Worm (Caenorhabditis elegans): ENCODE measurements around the gene F59C12.3.

Gene F59C12.3

DNA sequence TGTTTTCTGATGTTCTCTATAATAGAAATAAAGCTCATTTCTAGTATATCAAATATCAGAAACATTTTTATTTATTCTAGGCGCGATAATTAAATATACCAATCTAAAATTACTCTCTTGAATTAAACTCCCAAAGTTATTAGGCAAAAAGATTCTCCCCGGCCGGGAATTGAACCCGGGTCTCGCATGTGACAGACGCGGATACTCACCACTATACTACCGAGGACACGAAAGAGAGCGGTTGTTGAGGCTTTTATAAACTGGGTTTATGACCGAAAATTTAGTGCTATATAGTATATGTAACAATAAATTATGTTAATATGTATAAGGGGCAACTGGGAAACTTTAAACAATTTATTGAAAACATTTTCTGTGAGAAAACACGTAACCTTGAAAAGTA, 4.8 kb downstream of the F59C12.3 start (continued):
- peak; percentile 49; the same call in 1 of the 2 replicates for TF ChIP-seq dmd-9 (GFP tag; IDR thresholded peaks at IDR 0.05)
- 0 out of 2 replicates have a peak, but pooled peaks have one; percentile 64 for TF ChIP-seq D1046.2 (GFP tag; IDR thresholded peaks at IDR 0.05)
- no peak for TF ChIP-seq aha-1 (tag)
- TF ChIP-seq nhr-11 (tag; optimal IDR thresholded peaks at IDR 0.05): no peak
- TF ChIP-seq nhr-25 (tag; optimal IDR thresholded peaks at IDR 0.05; ENCODE audit: borderline replicate concordance, insufficient read depth): no peak
- TF ChIP-seq nhr-10 (tag; optimal IDR thresholded peaks at IDR 0.05): no peak
- TF ChIP-seq ctbp-1 (GFP tag; IDR thresholded peaks at IDR 0.05): peak; percentile 68
- peak; percentile 15 for TF ChIP-seq nhr-28 (tag; optimal IDR thresholded peaks at IDR 0.05)
- peak; percentile 56 for TF ChIP-seq mxl-3 (GFP tag; optimal IDR thresholded peaks at IDR 0.05)
- peak; percentile 19 to 92 for TF ChIP-seq daf-16 (GFP tag; optimal IDR thresholded peaks at IDR 0.05)
- peak; percentile 63 for TF ChIP-seq daf-16 (tag; optimal IDR thresholded peaks at IDR 0.05)
- peak; percentile 13 for TF ChIP-seq unc-130 (GFP tag; optimal IDR thresholded peaks at IDR 0.05)
- TF ChIP-seq hmg-1.1 (GFP tag; IDR thresholded peaks at IDR 0.05): peak; percentile 85
- TF ChIP-seq Y48G9A.11 (GFP tag; IDR thresholded peaks at IDR 0.05): no peak
- TF ChIP-seq F37D6.2 (tag; optimal IDR thresholded peaks at IDR 0.05): peak; percentile 31
- TF ChIP-seq ceh-44 (GFP tag; IDR thresholded peaks at IDR 0.05): 0 out of 2 replicates have a peak, but pooled peaks have one; percentile 3
- TF ChIP-seq hlh-11 (tag; optimal IDR thresholded peaks at IDR 0.05): peak; percentile 56
- TF ChIP-seq T20F7.1 (GFP tag; optimal IDR thresholded peaks at IDR 0.05): peak; percentile 69
- TF ChIP-seq F49E8.2 (tag; optimal IDR thresholded peaks at IDR 0.05; ENCODE audit: borderline replicate concordance): peak; percentile 57
- TF ChIP-seq madf-9 (GFP tag; conservative IDR thresholded peaks at IDR 0.05): peak; percentile 56; the same call in 1 of the 2 replicates
- peak in 1 of 2 experiments; percentile 36 for TF ChIP-seq hif-1 (tag; optimal IDR thresholded peaks at IDR 0.05)
- no peak for TF ChIP-seq nhr-237 (tag; optimal IDR thresholded peaks at IDR 0.05)
- peak; percentile 82 for TF ChIP-seq lim-7 (GFP tag; IDR thresholded peaks at IDR 0.05)
- peak; percentile 88 for TF ChIP-seq duxl-1 (tag; optimal IDR thresholded peaks at IDR 0.05; ENCODE audit: poor library complexity)
- peak; percentile 47; the same call in 1 of the 2 replicates for TF ChIP-seq php-3 (GFP tag; IDR thresholded peaks at IDR 0.05)
- TF ChIP-seq lin-1 (GFP tag; IDR thresholded peaks at IDR 0.05): peak; percentile 73
- TF ChIP-seq fkh-10 (GFP tag; optimal IDR thresholded peaks at IDR 0.05): no peak
- TF ChIP-seq Y5F2A.4 (GFP tag; optimal IDR thresholded peaks at IDR 0.05): peak; percentile 24
- peak; percentile 56 for TF ChIP-seq rbr-2 (tag; optimal IDR thresholded peaks at IDR 0.05)
- TF ChIP-seq jun-1 (tag; optimal IDR thresholded peaks at IDR 0.05): no peak
- peak; percentile 54; the same call in 1 of the 2 replicates for TF ChIP-seq mdt-29 (GFP tag; IDR thresholded peaks at IDR 0.05)
- peak; percentile 65; the same call in 1 of the 2 replicates for TF ChIP-seq T26A8.4 (GFP tag; IDR thresholded peaks at IDR 0.05)
- peak; percentile 56; the same call in 1 of the 2 replicates for TF ChIP-seq Y105C5A.15 (GFP tag; IDR thresholded peaks at IDR 0.05)
- peak; percentile 75 for TF ChIP-seq dmd-8 (GFP tag; IDR thresholded peaks at IDR 0.05)
- TF ChIP-seq lsy-2 (tag; optimal IDR thresholded peaks at IDR 0.05): peak in 1 of 2 experiments; percentile 57
- peak; percentile 69 for TF ChIP-seq nhr-102 (tag; optimal IDR thresholded peaks at IDR 0.05)
- no peak for TF ChIP-seq ceh-82 (tag; optimal IDR thresholded peaks at IDR 0.05)
- TF ChIP-seq dmd-6 (GFP tag; IDR thresholded peaks at IDR 0.05): peak; percentile 65
- TF ChIP-seq F10B5.3 (tag; optimal IDR thresholded peaks at IDR 0.05): no peak
- peak; percentile 54 to 70; a peak in 1 of 4 replicates for TF ChIP-seq madf-5 (GFP tag; IDR thresholded peaks at IDR 0.05)
- no peak for TF ChIP-seq zip-2 (tag; optimal IDR thresholded peaks at IDR 0.05)
- TF ChIP-seq hlh-30 (tag; optimal IDR thresholded peaks at IDR 0.05; ENCODE audit: insufficient read depth): peak; percentile 92
- peak; percentile 12 for TF ChIP-seq lin-13 (GFP tag; optimal IDR thresholded peaks at IDR 0.05)
- peak; percentile 79 for TF ChIP-seq daf-19 (GFP tag; conservative IDR thresholded peaks at IDR 0.05)
- no peak for TF ChIP-seq lin-15B (tag; optimal IDR thresholded peaks at IDR 0.05)
- TF ChIP-seq zfp-2 (tag; optimal IDR thresholded peaks at IDR 0.05): peak; percentile 46
- peak; percentile 56 for TF ChIP-seq spr-3 (GFP tag; optimal IDR thresholded peaks at IDR 0.05)
- TF ChIP-seq egl-43 (GFP tag; IDR thresholded peaks at IDR 0.05): peak; percentile 78
- no peak for TF ChIP-seq lin-39 (tag; optimal IDR thresholded peaks at IDR 0.05)
- peak; percentile 61; the same call in 1 of the 2 replicates for TF ChIP-seq zfp-3 (GFP tag; conservative IDR thresholded peaks at IDR 0.05)
